Worm (Caenorhabditis elegans): ENCODE results near the gene ugt-51.

ce11 chrV:5161792-5162191, 15.3 kb downstream of the ugt-51 start, which contains the start of gene abu-6:
- TF ChIP-seq W03F9.2 (tag; optimal IDR thresholded peaks at IDR 0.05) (no peak), dao-5 (tag; optimal IDR thresholded peaks at IDR 0.05) (no peak)

Measured in whole organism, L4/young adult.